Fruit fly (Drosophila melanogaster): ENCODE data around the gene Trpgamma.

- TF ChIP-seq psq (optimal IDR thresholded peaks at IDR 0.05) (no peak), Sin3A (optimal IDR thresholded peaks at IDR 0.05) (no peak), ttk (optimal IDR thresholded peaks at IDR 0.05) (no peak), Myc (optimal IDR thresholded peaks at IDR 0.05) (no peak), insv (optimal IDR thresholded peaks at IDR 0.05) (no peak)
These were observed 55.0 kb downstream of the Trpgamma start for dm6 chr2L:16621460-16621859.

Measured in Kc167 (cell line).